Worm (Caenorhabditis elegans) whole organism, late embryonic: ENCODE results near the gene clec-127.

Source experiments
- C08G9.2 ChIP-seq: sonication (generic microtip); optimal IDR thresholded peaks from 2 replicates; lab custom pipeline; 2016; ENCODE audit warnings: mild to moderate bottlenecking, missing genetic modification characterization, moderate library complexity, missing compliant biosample characterization
- C38D4.7 ChIP-seq: fragments of 200-800 bp; sonication (Bioruptor generic); optimal IDR thresholded peaks from 2 replicates; lab custom pipeline; 2018; ENCODE audit warnings: mild to moderate bottlenecking, missing genetic modification characterization, moderate library complexity, missing compliant biosample characterization
- F13H6.1 ChIP-seq: sonication (generic microtip); optimal IDR thresholded peaks from 2 replicates; lab custom pipeline; 2016; ENCODE audit warnings: missing genetic modification characterization, missing compliant biosample characterization
- K09A11.1 ChIP-seq: sonication (generic microtip); optimal IDR thresholded peaks from 2 replicates; lab custom pipeline; 2017; ENCODE audit warnings: antibody characterized with exemption, mild to moderate bottlenecking, missing genetic modification characterization, missing compliant biosample characterization; ENCODE audit not compliant: insufficient read depth
- Y22D7AL.16 ChIP-seq: sonication (generic microtip); optimal IDR thresholded peaks from 2 replicates; lab custom pipeline; 2016; ENCODE audit warnings: missing genetic modification characterization, missing compliant biosample characterization
- ahr-1 ChIP-seq: sonication (generic microtip); optimal IDR thresholded peaks from 2 replicates; lab custom pipeline; 2016; ENCODE audit warnings: missing genetic modification characterization, missing compliant biosample characterization
- ceh-14 ChIP-seq: sonication (generic microtip); optimal IDR thresholded peaks from 2 replicates; lab custom pipeline; 2016; ENCODE audit warnings: missing genotype, missing genetic modification characterization, missing compliant biosample characterization
- ceh-18 ChIP-seq: sonication (generic microtip); optimal IDR thresholded peaks from 2 replicates; lab custom pipeline; 2016; ENCODE audit warnings: missing genetic modification characterization, missing compliant biosample characterization
- ceh-2 ChIP-seq: sonication (generic microtip); optimal IDR thresholded peaks from 2 replicates; lab custom pipeline; 2016; ENCODE audit warnings: missing genotype, missing genetic modification characterization, missing compliant biosample characterization
- ceh-22 ChIP-seq: sonication (generic microtip); optimal IDR thresholded peaks from 2 replicates; lab custom pipeline; 2017; ENCODE audit warnings: missing biosample characterization, missing genetic modification characterization
- ceh-24 ChIP-seq: sonication (generic microtip); optimal IDR thresholded peaks from 2 replicates; lab custom pipeline; 2016; ENCODE audit warnings: mild to moderate bottlenecking, missing genetic modification characterization, missing compliant biosample characterization
- dmd-4 ChIP-seq: sonication (generic microtip); optimal IDR thresholded peaks from 2 replicates; lab custom pipeline; 2016; ENCODE audit warnings: borderline replicate concordance, missing genetic modification characterization, missing compliant biosample characterization
- elt-2 ChIP-seq: sonication (generic microtip); optimal IDR thresholded peaks from 2 replicates; lab custom pipeline; 2016; ENCODE audit warnings: missing genetic modification reagents, missing genetic modification characterization, missing compliant biosample characterization
- ets-4 ChIP-seq: sonication (generic microtip); optimal IDR thresholded peaks from 2 replicates; lab custom pipeline; 2016; ENCODE audit warnings: missing genetic modification characterization, missing compliant biosample characterization
- fax-1 ChIP-seq: sonication (generic microtip); optimal IDR thresholded peaks from 2 replicates; lab custom pipeline; 2016; ENCODE audit warnings: missing genotype, missing genetic modification characterization, missing compliant biosample characterization
- fkh-10 ChIP-seq: fragments of 150-350 bp; optimal IDR thresholded peaks from 2 replicates; lab custom pipeline; 2014; ENCODE audit warnings: missing biosample characterization, missing genetic modification reagents, missing genetic modification characterization
- fkh-6 ChIP-seq: sonication (generic microtip); optimal IDR thresholded peaks from 2 replicates; lab custom pipeline; 2016; ENCODE audit warnings: missing genetic modification characterization, missing compliant biosample characterization
- hlh-13 ChIP-seq: fragments of 200-800 bp; sonication (Bioruptor generic); optimal IDR thresholded peaks from 2 replicates; lab custom pipeline; 2018; ENCODE audit warnings: mild to moderate bottlenecking, missing genetic modification characterization, missing compliant biosample characterization
- hlh-15 ChIP-seq: sonication (generic microtip); optimal IDR thresholded peaks from 2 replicates; lab custom pipeline; 2016; ENCODE audit warnings: missing genetic modification characterization, missing compliant biosample characterization
- hlh-6 ChIP-seq: sonication (generic microtip); optimal IDR thresholded peaks from 2 replicates; lab custom pipeline; 2016; ENCODE audit warnings: missing genotype, missing genetic modification characterization, missing compliant biosample characterization
- hlh-8 ChIP-seq: sonication (generic microtip); optimal IDR thresholded peaks from 2 replicates; lab custom pipeline; 2016; ENCODE audit warnings: missing genotype, missing genetic modification characterization, missing compliant biosample characterization
- lin-11 ChIP-seq: fragments of 200-800 bp; sonication (Bioruptor generic); optimal IDR thresholded peaks from 2 replicates; lab custom pipeline; 2018; ENCODE audit warnings: mild to moderate bottlenecking, missing genetic modification characterization, missing compliant biosample characterization
- mec-3 ChIP-seq: sonication (generic microtip); optimal IDR thresholded peaks from 2 replicates; lab custom pipeline; 2016; ENCODE audit warnings: borderline replicate concordance, missing genetic modification characterization, missing compliant biosample characterization
- nfya-1 ChIP-seq: sonication (generic microtip); optimal IDR thresholded peaks from 2 replicates; lab custom pipeline; 2017; ENCODE audit warnings: missing genetic modification characterization, mild to moderate bottlenecking, missing compliant biosample characterization, antibody characterized with exemption, moderate library complexity
- nhr-11 ChIP-seq: fragments of 150-350 bp; optimal IDR thresholded peaks from 2 replicates; lab custom pipeline; 2014; ENCODE audit warnings: missing biosample characterization, missing genetic modification characterization
- npax-4 ChIP-seq: sonication (generic microtip); optimal IDR thresholded peaks from 2 replicates; lab custom pipeline; 2016; ENCODE audit warnings: missing genetic modification characterization, missing compliant biosample characterization
- odd-2 ChIP-seq: sonication (generic microtip); optimal IDR thresholded peaks from 2 replicates; lab custom pipeline; 2017; ENCODE audit warnings: antibody characterized with exemption, mild to moderate bottlenecking, missing genetic modification characterization, missing compliant biosample characterization
- pag-3 ChIP-seq: sonication (generic microtip); optimal IDR thresholded peaks from 2 replicates; lab custom pipeline; 2016; ENCODE audit warnings: missing compliant biosample characterization, missing genetic modification characterization, borderline replicate concordance
- pax-1 ChIP-seq: fragments of 150-350 bp; optimal IDR thresholded peaks from 2 replicates; lab custom pipeline; 2014; ENCODE audit warnings: missing biosample characterization, missing genetic modification characterization
- pha-4 ChIP-seq: fragments of 150-350 bp; optimal IDR thresholded peaks from 2 replicates; lab custom pipeline; 2018; ENCODE audit warnings: missing biosample characterization, missing genetic modification reagents, missing genetic modification characterization
- pros-1 ChIP-seq: fragments of 150-350 bp; optimal IDR thresholded peaks from 2 replicates; lab custom pipeline; 2014; ENCODE audit warnings: missing biosample characterization, missing genetic modification reagents, missing genetic modification characterization
- sox-4 ChIP-seq: sonication (generic microtip); optimal IDR thresholded peaks from 2 replicates; lab custom pipeline; 2017; ENCODE audit warnings: mild to moderate bottlenecking, missing genetic modification characterization, inconsistent platforms, missing compliant biosample characterization
- tbx-7 ChIP-seq: sonication (generic microtip); optimal IDR thresholded peaks from 2 replicates; lab custom pipeline; 2016; ENCODE audit warnings: missing genotype, missing genetic modification characterization, missing compliant biosample characterization
- ttx-3 ChIP-seq: sonication (generic microtip); optimal IDR thresholded peaks from 2 replicates; lab custom pipeline; 2016; ENCODE audit warnings: missing genetic modification reagents, missing genetic modification characterization, missing compliant biosample characterization
- unc-42 ChIP-seq: sonication (generic microtip); optimal IDR thresholded peaks from 2 replicates; lab custom pipeline; 2016; ENCODE audit warnings: missing genotype, missing genetic modification characterization, missing compliant biosample characterization
- ztf-16 ChIP-seq: sonication (generic microtip); optimal IDR thresholded peaks from 2 replicates; lab custom pipeline; 2017; ENCODE audit warnings: missing genetic modification characterization, missing compliant biosample characterization

The clec-127 gene

DNA sequence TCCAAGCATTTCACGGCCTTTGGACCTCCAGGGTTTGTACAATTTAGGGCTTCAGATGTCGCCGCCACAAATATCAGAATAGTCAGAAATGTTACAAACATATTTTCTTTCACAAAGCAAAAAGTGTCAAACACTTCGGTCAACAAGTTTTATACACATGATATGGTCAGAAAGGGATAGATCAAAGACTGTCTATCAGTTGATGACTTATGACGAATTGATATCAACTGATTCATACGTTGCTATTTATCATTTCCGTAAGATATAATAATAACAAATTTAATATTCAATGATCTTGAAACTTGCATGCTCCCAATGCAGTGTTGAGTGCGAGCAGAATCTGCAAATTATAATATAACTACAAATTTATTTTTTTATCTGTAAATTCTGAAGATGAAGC, 8.4 kb downstream of the clec-127 start, which contains the start of gene W10G11.1:
Gene W10G11.1 (minus strand): TSS at position 101 of the 400 bp plus-strand sequence.
- TF ChIP-seq ceh-18 (tag; lab: Kevin White, UChicago) = no peak
- TF ChIP-seq fkh-6 (tag; lab: Kevin White, UChicago) = no peak
- no peak for TF ChIP-seq hlh-6
- no peak for TF ChIP-seq nfya-1 (tag; lab: Kevin White, UChicago)
- no peak for TF ChIP-seq pros-1 (tag; lab: Kevin White, UChicago)
- TF ChIP-seq lin-11 = no peak
- no peak for TF ChIP-seq ceh-22 (tag; lab: Kevin White, UChicago)
- TF ChIP-seq dmd-4 (tag; lab: Kevin White, UChicago) = no peak
- TF ChIP-seq fax-1 = no peak
- no peak for TF ChIP-seq ztf-16
- TF ChIP-seq pax-1 = no peak
- no peak for TF ChIP-seq ceh-24 (tag; lab: Kevin White, UChicago)
- TF ChIP-seq Y22D7AL.16 = no peak
- TF ChIP-seq sox-4 (tag; lab: Kevin White, UChicago) = no peak
- TF ChIP-seq hlh-13 (GFP tag; lab: Kevin White, UChicago) = no peak
- no peak for TF ChIP-seq hlh-15 (tag; lab: Kevin White, UChicago)
- TF ChIP-seq C38D4.7 (GFP tag; lab: Kevin White, UChicago) = no peak
- no peak for TF ChIP-seq ahr-1

DNA sequence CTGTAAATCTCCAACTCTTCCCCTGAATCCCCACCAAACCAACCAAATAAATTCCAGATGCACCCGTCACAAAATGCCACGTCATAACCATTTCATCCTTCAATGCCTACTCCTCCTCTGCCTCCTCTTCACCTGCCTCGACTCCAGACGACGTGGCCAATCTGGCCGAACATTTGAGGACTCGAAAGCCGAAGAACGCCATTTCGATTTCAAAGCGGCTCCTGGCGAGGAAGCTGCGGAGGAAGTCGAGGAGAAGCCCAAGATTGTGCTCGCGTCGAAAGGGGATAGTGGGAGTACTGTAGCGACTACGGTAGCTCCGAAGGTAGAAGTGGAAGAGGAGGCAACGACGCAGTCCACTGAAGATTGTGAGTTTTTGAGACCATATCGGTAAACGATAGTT, 11.6 kb downstream of the clec-127 start, which contains the start of gene lgc-45:
Gene lgc-45 (plus strand): TSS at position 56 of the 400 bp plus-strand sequence.
- TF ChIP-seq tbx-7 (tag; lab: Kevin White, UChicago) (no peak), C08G9.2 (no peak), ets-4 (tag; lab: Kevin White, UChicago) (no peak), F13H6.1 (tag; lab: Kevin White, UChicago) (no peak), fkh-10 (GFP tag; lab: Kevin White, UChicago) (no peak)

DNA sequence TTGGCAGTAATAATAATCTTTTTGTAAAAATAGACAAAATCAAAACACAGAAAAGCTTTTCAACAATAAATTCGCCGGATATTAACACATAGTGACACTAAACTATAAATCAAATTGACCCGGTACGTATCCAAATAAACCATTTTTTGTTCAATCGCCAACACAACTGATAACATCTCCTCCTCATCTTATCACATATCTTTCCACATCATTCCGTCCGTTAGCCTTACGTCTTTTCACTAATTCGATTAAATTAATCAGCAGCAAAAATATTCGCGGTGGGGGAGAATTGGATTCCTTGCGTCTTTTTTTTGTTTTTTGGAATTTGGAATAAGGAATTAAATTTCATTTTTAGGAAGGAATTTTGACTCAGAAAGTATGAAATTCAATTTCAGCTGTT, 12.4 kb downstream of the clec-127 start:
- no peak for TF ChIP-seq pag-3 (tag; lab: Kevin White, UChicago)
- no peak for TF ChIP-seq nfya-1 (tag; lab: Kevin White, UChicago)
- TF ChIP-seq dmd-4 (tag; lab: Kevin White, UChicago) = no peak

ce11 chrII:3555281-3555680, 13.7 kb downstream of the clec-127 start:
- TF ChIP-seq pha-4 (tag; lab: Kevin White, UChicago) = no peak
- TF ChIP-seq odd-2 (tag; lab: Kevin White, UChicago) = no peak
- TF ChIP-seq hlh-8 = no peak
- TF ChIP-seq ets-4 (tag; lab: Kevin White, UChicago) = no peak
- TF ChIP-seq fkh-6 (tag; lab: Kevin White, UChicago) = no peak
- TF ChIP-seq fax-1 = no peak

DNA sequence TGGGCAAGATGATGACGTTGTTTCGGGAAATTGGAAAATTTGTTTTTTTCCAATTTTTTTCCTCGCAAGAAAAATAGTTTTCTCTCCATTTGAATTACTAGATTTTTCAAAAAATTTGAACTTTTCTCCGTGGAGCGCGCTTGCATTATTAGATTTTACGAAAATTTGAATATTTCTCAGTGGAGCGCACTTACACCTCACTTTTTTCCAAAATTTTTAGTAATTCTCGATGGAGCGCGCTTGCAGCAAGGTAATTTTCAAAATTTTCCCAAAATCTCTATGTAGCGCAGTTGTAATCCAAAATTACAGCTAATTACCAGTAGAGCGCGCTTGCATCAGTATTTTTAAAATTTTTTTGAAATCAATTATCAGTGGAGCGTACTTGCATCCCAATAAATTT, 14.3 kb downstream of the clec-127 start:
- TF ChIP-seq nhr-11 (tag; lab: Kevin White, UChicago) = no peak
- no peak for TF ChIP-seq hlh-8
- TF ChIP-seq npax-4 (tag; lab: Kevin White, UChicago) = no peak
- TF ChIP-seq ztf-16 = no peak
- no peak for TF ChIP-seq K09A11.1
- TF ChIP-seq ttx-3 (tag; lab: Kevin White, UChicago) = no peak

DNA sequence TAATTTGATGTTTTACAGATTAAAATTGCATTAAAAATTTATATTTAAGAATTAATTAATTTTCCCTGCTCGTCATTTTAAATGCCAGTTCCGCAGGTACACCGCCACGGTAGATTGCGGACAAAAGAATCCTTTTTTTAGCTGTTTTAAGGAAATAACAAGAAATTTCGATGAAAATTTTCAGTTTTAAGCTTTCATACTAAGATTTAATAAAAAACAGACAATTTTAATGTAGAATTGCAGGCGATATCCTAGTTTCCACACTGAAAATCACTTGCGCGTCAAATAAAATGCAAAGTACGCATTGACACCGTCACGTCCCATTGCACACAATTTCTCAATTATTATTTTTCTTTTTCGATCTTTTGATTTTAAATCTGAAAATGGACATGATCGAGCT, 15.6 kb downstream of the clec-127 start, which contains the start of gene dnc-3:
Gene dnc-3 (plus strand): TSS at position 272 of the 400 bp plus-strand sequence.
- no peak for TF ChIP-seq mec-3 (tag; lab: Kevin White, UChicago)
- TF ChIP-seq ceh-14 = peak; percentile 61
- TF ChIP-seq ttx-3 (tag; lab: Kevin White, UChicago) = peak; percentile 42
- no peak for TF ChIP-seq Y22D7AL.16
- TF ChIP-seq ceh-2 (tag; lab: Kevin White, UChicago) = peak; percentile 4
- peak; percentile 32 for TF ChIP-seq elt-2 (tag; lab: Kevin White, UChicago)
- peak; percentile 60 for TF ChIP-seq unc-42 (tag; lab: Kevin White, UChicago)
